Fruit fly (Drosophila melanogaster) whole organism, embryonic: ENCODE measurements around the gene Arp2.
A peak's percentile ranks its signal among the peaks of the same experiment; 100 is the strongest.

Source experiments
- Antp ChIP-seq: fragments of 200-800 bp; sonication (Bioruptor generic); optimal IDR thresholded peaks from 3 replicates; lab custom pipeline; 2016; ENCODE audit warnings: missing biosample characterization, missing genetic modification characterization
- Atf3 ChIP-seq: fragments of 200-800 bp; sonication (Bioruptor generic); optimal IDR thresholded peaks from 3 replicates; lab custom pipeline; 2016; ENCODE audit warnings: missing biosample characterization, missing genetic modification characterization
- CG10274 ChIP-seq: fragments of 200-800 bp; sonication (Bioruptor generic); optimal IDR thresholded peaks from 3 replicates; lab custom pipeline; 2017; ENCODE audit warnings: missing biosample characterization, mild to moderate bottlenecking, missing genetic modification characterization
- CG11093 ChIP-seq: fragments of 200-800 bp; sonication (Bioruptor generic); IDR thresholded peaks from 3 replicates; pipeline ENCODE4 v1.3.6; 2022; ENCODE audit warnings: missing biosample characterization, missing genetic modification characterization
- CG12104 ChIP-seq: fragments of 200-800 bp; sonication (Bioruptor generic); optimal IDR thresholded peaks from 3 replicates; lab custom pipeline; 2016; ENCODE audit warnings: missing biosample characterization, missing genetic modification characterization
- CG14014 ChIP-seq: fragments of 200-800 bp; sonication (Bioruptor generic); IDR thresholded peaks from 2 replicates; pipeline ENCODE4 v1.3.6; 2022; ENCODE audit warnings: missing biosample characterization, missing genetic modification characterization
- CG15601 ChIP-seq: fragments of 200-800 bp; sonication (Bioruptor generic); optimal IDR thresholded peaks from 3 replicates; lab custom pipeline; 2019; ENCODE audit warnings: missing biosample characterization, mild to moderate bottlenecking, missing genetic modification characterization, moderate library complexity
- CG17912 ChIP-seq: fragments of 200-800 bp; sonication (Bioruptor generic); optimal IDR thresholded peaks from 2 replicates; lab custom pipeline; 2018; ENCODE audit warnings: missing biosample characterization, mild to moderate bottlenecking, missing genetic modification characterization
- CG2678 ChIP-seq: fragments of 200-800 bp; sonication (Bioruptor generic); optimal IDR thresholded peaks from 3 replicates; lab custom pipeline; 2019; ENCODE audit warnings: missing biosample characterization, mild to moderate bottlenecking, missing genetic modification characterization, moderate library complexity
- CG30431 ChIP-seq: fragments of 200-800 bp; sonication (Bioruptor generic); optimal IDR thresholded peaks from 2 replicates; lab custom pipeline; 2017; ENCODE audit warnings: missing biosample characterization, missing genetic modification characterization
- CG31365 ChIP-seq: fragments of 200-800 bp; sonication (Bioruptor generic); optimal IDR thresholded peaks from 2 replicates; lab custom pipeline; 2018; ENCODE audit warnings: missing biosample characterization, mild to moderate bottlenecking, missing genetic modification characterization
- CG4424 ChIP-seq: fragments of 200-800 bp; sonication (Bioruptor generic); optimal IDR thresholded peaks from 3 replicates; lab custom pipeline; 2016; ENCODE audit warnings: missing biosample characterization, missing genetic modification characterization
- CG5953 ChIP-seq: fragments of 200-800 bp; sonication (Bioruptor generic); IDR thresholded peaks from 2 replicates; pipeline ENCODE4 v1.3.6; 2022; ENCODE audit warnings: missing biosample characterization, missing genetic modification characterization
- CG6272 ChIP-seq: fragments of 200-800 bp; sonication (Bioruptor generic); IDR thresholded peaks from 2 replicates; pipeline ENCODE4 v1.3.6; 2022; ENCODE audit warnings: missing biosample characterization, missing genetic modification characterization
- CG6813 ChIP-seq: fragments of 200-800 bp; sonication (Bioruptor generic); optimal IDR thresholded peaks from 2 replicates; lab custom pipeline; 2017; ENCODE audit warnings: missing biosample characterization, missing genetic modification characterization, mild to moderate bottlenecking, moderate library complexity, missing genetic modification reagents
- CG7357 ChIP-seq: fragments of 200-800 bp; sonication (Bioruptor generic); IDR thresholded peaks from 3 replicates; pipeline ENCODE4 v1.3.6; 2022; ENCODE audit warnings: missing biosample characterization, missing genetic modification characterization
- CG8281 ChIP-seq: fragments of 200-800 bp; sonication (Bioruptor generic); optimal IDR thresholded peaks from 2 replicates; lab custom pipeline; 2018; ENCODE audit warnings: missing biosample characterization, mild to moderate bottlenecking, missing genetic modification characterization, moderate library complexity
- CG9932 ChIP-seq: fragments of 200-800 bp; sonication (Bioruptor generic); IDR thresholded peaks from 2 replicates; pipeline ENCODE4 v1.3.6; 2022; ENCODE audit warnings: missing biosample characterization, missing genetic modification characterization
- Camta ChIP-seq: fragments of 200-800 bp; sonication (Bioruptor generic); optimal IDR thresholded peaks from 2 replicates; lab custom pipeline; 2016; ENCODE audit warnings: missing biosample characterization, missing genetic modification characterization
- Chrac-16 ChIP-seq: fragments of 200-800 bp; sonication (Bioruptor generic); optimal IDR thresholded peaks from 3 replicates; lab custom pipeline; 2016; ENCODE audit warnings: missing biosample characterization, missing genetic modification characterization
- D19B ChIP-seq: fragments of 200-800 bp; sonication (Bioruptor generic); optimal IDR thresholded peaks from 2 replicates; lab custom pipeline; 2017; ENCODE audit warnings: missing biosample characterization, mild to moderate bottlenecking, missing genetic modification characterization
- Dbx ChIP-seq: fragments of 200-800 bp; sonication (Bioruptor generic); IDR thresholded peaks from 3 replicates; pipeline ENCODE4 v1.3.6; 2022; ENCODE audit warnings: missing biosample characterization, missing genetic modification characterization
- Dek ChIP-seq: fragments of 200-800 bp; sonication (Bioruptor generic); optimal IDR thresholded peaks from 3 replicates; lab custom pipeline; 2019; ENCODE audit warnings: missing biosample characterization, mild to moderate bottlenecking, missing genetic modification characterization, moderate library complexity
- NfI ChIP-seq: fragments of 200-800 bp; sonication (Bioruptor generic); optimal IDR thresholded peaks from 3 replicates; lab custom pipeline; 2018; ENCODE audit warnings: missing biosample characterization, mild to moderate bottlenecking, missing genetic modification characterization, moderate library complexity
- Opbp ChIP-seq: fragments of 200-800 bp; sonication (Bioruptor generic); IDR thresholded peaks from 3 replicates; pipeline ENCODE4 v1.3.6; 2022; ENCODE audit warnings: missing biosample characterization, missing genetic modification characterization; ENCODE audit not compliant: partially characterized antibody
- PHDP ChIP-seq: fragments of 200-800 bp; sonication (Bioruptor generic); optimal IDR thresholded peaks from 3 replicates; lab custom pipeline; 2018; ENCODE audit warnings: missing biosample characterization, mild to moderate bottlenecking, missing genetic modification characterization, moderate library complexity
- Ravus ChIP-seq: fragments of 200-800 bp; sonication (Bioruptor generic); IDR thresholded peaks from 2 replicates; pipeline ENCODE4 v1.3.6; 2022; ENCODE audit warnings: missing biosample characterization, missing genetic modification characterization
- Scr ChIP-seq: fragments of 200-800 bp; sonication (Bioruptor generic); IDR thresholded peaks from 2 replicates; pipeline ENCODE4 v1.3.6; 2022; ENCODE audit warnings: missing biosample characterization, missing genetic modification characterization; ENCODE audit not compliant: partially characterized antibody
- Six4 ChIP-seq: fragments of 200-800 bp; sonication (Bioruptor generic); optimal IDR thresholded peaks from 2 replicates; lab custom pipeline; 2016; ENCODE audit warnings: missing biosample characterization, missing genetic modification characterization
- Sox102F ChIP-seq: fragments of 200-800 bp; sonication (Bioruptor generic); optimal IDR thresholded peaks from 2 replicates; lab custom pipeline; 2018; ENCODE audit warnings: missing biosample characterization, mild to moderate bottlenecking, missing genetic modification characterization, moderate library complexity
- Spps ChIP-seq: fragments of 200-800 bp; sonication (Bioruptor generic); optimal IDR thresholded peaks from 2 replicates; lab custom pipeline; 2018; ENCODE audit warnings: missing biosample characterization, mild to moderate bottlenecking, missing genetic modification characterization
- Sry-β ChIP-seq: fragments of 200-800 bp; sonication (Bioruptor generic); optimal IDR thresholded peaks from 2 replicates; lab custom pipeline; 2018; ENCODE audit warnings: missing biosample characterization, mild to moderate bottlenecking, missing genetic modification characterization, moderate library complexity
- bsh ChIP-seq, 2 experiments: fragments of 200-800 bp; sonication (Bioruptor generic); optimal IDR thresholded peaks; 2 replicates each; lab custom pipeline; 2017 to 2018; ENCODE audit warnings: mild to moderate bottlenecking in 2 of 2, missing biosample characterization in 2 of 2, missing genetic modification characterization in 2 of 2, moderate library complexity in 1 of 2
- esg ChIP-seq: fragments of 200-800 bp; sonication (Bioruptor generic); conservative IDR thresholded peaks from 2 replicates; pipeline ENCODE4 v1.3.6; 2022; ENCODE audit warnings: missing biosample characterization, missing genetic modification characterization
- fd64A ChIP-seq: fragments of 200-800 bp; sonication (Bioruptor generic); optimal IDR thresholded peaks from 3 replicates; lab custom pipeline; 2018; ENCODE audit warnings: missing biosample characterization, mild to moderate bottlenecking, missing genetic modification characterization
- gem ChIP-seq: fragments of 200-800 bp; sonication (Bioruptor generic); optimal IDR thresholded peaks from 2 replicates; lab custom pipeline; 2019; ENCODE audit warnings: missing biosample characterization, mild to moderate bottlenecking, missing genetic modification characterization, moderate library complexity
- grn ChIP-seq: fragments of 200-800 bp; sonication (Bioruptor generic); optimal IDR thresholded peaks from 3 replicates; lab custom pipeline; 2017; ENCODE audit warnings: missing biosample characterization, missing genetic modification characterization
- jing ChIP-seq: fragments of 200-800 bp; sonication (Bioruptor generic); optimal IDR thresholded peaks from 2 replicates; lab custom pipeline; 2018; ENCODE audit warnings: missing biosample characterization, mild to moderate bottlenecking, missing genetic modification characterization
- maf-S ChIP-seq: fragments of 200-800 bp; sonication (Bioruptor generic); optimal IDR thresholded peaks from 2 replicates; lab custom pipeline; 2016; ENCODE audit warnings: missing biosample characterization, missing genetic modification characterization
- mld ChIP-seq: fragments of 200-800 bp; sonication (Bioruptor generic); IDR thresholded peaks from 3 replicates; pipeline ENCODE4 v1.3.6; 2022; ENCODE audit warnings: missing biosample characterization, missing genetic modification characterization; ENCODE audit not compliant: partially characterized antibody
- prd ChIP-seq, 3 experiments: fragments of >200 bp in 2 of 3; fragments of 200-800 bp in 1 of 3; sonication (Bioruptor generic) in 1 of 3; optimal IDR thresholded peaks in 2 of 3; IDR thresholded peaks in 1 of 3; 2 replicates in 2 of 3; 3 replicates in 1 of 3; pipeline versions ENCODE4 v1.3.6 to Lab custom; 2017 to 2022; ENCODE audit warnings: missing biosample characterization in 1 of 3, missing genetic modification characterization in 1 of 3
- ranshi ChIP-seq: fragments of 200-800 bp; sonication (Bioruptor generic); IDR thresholded peaks from 2 replicates; pipeline ENCODE4 v1.3.6; 2022; ENCODE audit warnings: missing biosample characterization, missing genetic modification characterization
- slbo ChIP-seq: fragments of 200-800 bp; sonication (Bioruptor generic); IDR thresholded peaks from 2 replicates; pipeline ENCODE4 v1.3.6; 2022; ENCODE audit warnings: missing biosample characterization, missing genetic modification characterization
- tap ChIP-seq: fragments of 200-800 bp; optimal IDR thresholded peaks from 3 replicates; lab custom pipeline; 2019; ENCODE audit warnings: missing biosample characterization, mild to moderate bottlenecking, missing genetic modification characterization, moderate library complexity
- tgo ChIP-seq: fragments of 200-800 bp; sonication (Bioruptor generic); IDR thresholded peaks from 3 replicates; pipeline ENCODE4 v1.3.6; 2022; ENCODE audit warnings: missing biosample characterization, missing genetic modification characterization
- tin ChIP-seq: fragments of 200-800 bp; sonication (Bioruptor generic); optimal IDR thresholded peaks from 3 replicates; lab custom pipeline; 2016; ENCODE audit warnings: missing biosample characterization, missing genetic modification characterization
- tio ChIP-seq: fragments of 200-800 bp; sonication (Bioruptor generic); optimal IDR thresholded peaks from 2 replicates; lab custom pipeline; 2017; ENCODE audit warnings: missing biosample characterization, missing genetic modification characterization, inconsistent platforms
- ttk ChIP-seq: fragments of 200-800 bp; sonication (Bioruptor generic); IDR thresholded peaks from 2 replicates; pipeline ENCODE4 v2.1.2; 2022; ENCODE audit warnings: missing biosample characterization, missing genetic modification characterization
- twi ChIP-seq: fragments of 200-800 bp; optimal IDR thresholded peaks from 2 replicates; lab custom pipeline; 2019; ENCODE audit warnings: missing biosample characterization, mild to moderate bottlenecking, missing genetic modification characterization, moderate library complexity
- zf30C ChIP-seq: fragments of 200-800 bp; sonication (Bioruptor generic); optimal IDR thresholded peaks from 3 replicates; lab custom pipeline; 2018; ENCODE audit warnings: missing biosample characterization, mild to moderate bottlenecking, missing genetic modification characterization

Gene Arp2

DNA sequence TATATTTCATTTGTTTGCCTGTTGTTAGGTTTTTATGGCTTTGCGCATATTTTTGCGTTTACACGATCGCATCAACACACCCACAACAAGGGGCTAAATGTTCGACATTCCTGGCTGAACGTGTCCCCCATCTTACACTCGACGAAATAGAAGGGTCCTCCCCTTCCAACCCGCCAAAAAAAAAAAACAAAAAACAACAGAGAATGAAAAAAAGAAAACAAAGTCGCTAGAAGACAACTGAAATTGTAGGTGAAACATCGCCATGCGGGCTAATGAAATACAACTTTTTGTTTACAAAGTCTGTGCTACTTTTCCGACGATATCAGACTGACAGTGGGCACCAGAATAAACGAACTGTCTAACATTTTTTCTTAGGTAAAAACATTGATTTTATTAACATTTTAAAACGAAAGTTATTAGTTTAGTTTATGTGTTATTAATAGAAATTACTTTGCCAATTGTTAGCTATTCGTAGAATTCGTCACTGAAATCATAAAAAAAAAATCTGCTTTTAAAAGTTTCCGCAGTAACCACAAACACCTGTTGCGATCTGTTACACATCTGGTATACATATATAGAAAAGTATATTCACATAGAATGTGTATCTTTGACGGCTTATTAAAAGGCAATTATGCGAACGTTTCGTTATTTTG lies 16.9 kb upstream of the Arp2 start (continued):
- TF ChIP-seq tgo (GFP tag; lab: Robert Waterston, UW), result no peak
- no peak for TF ChIP-seq Ravus (GFP tag; lab: Robert Waterston, UW)
- TF ChIP-seq tap (tag; lab: Kevin White, UChicago), result no peak
- TF ChIP-seq CG11093 (GFP tag; lab: Robert Waterston, UW), result no peak
- TF ChIP-seq CG8281, result no peak
- no peak for TF ChIP-seq D19B (GFP tag; lab: Kevin White, UChicago)
- TF ChIP-seq bsh (GFP tag; optimal IDR thresholded peaks at IDR 0.05; lab: Kevin White, UChicago), result no peak
- peak; percentile 19; the same call in 1 of the 2 replicates for TF ChIP-seq slbo (GFP tag; lab: Robert Waterston, UW)
- no peak for TF ChIP-seq CG15601 (tag; lab: Kevin White, UChicago)
- no peak for TF ChIP-seq prd (optimal IDR thresholded peaks at IDR 0.05; lab: Kevin White, UChicago)
- TF ChIP-seq prd (GFP tag; IDR thresholded peaks at IDR 0.05; lab: Robert Waterston, UW), result 0 out of 3 replicates have a peak, but pooled peaks have one; percentile 8
- TF ChIP-seq Dbx (GFP tag; lab: Robert Waterston, UW), result no peak
- TF ChIP-seq Sox102F (GFP tag; lab: Kevin White, UChicago), result no peak
- no peak for TF ChIP-seq CG10274
- TF ChIP-seq esg (GFP tag; lab: Robert Waterston, UW), result no peak
- TF ChIP-seq grn (GFP tag; lab: Kevin White, UChicago), result no peak
- peak; percentile 44 for TF ChIP-seq gem (tag; lab: Kevin White, UChicago)
- no peak for TF ChIP-seq Dek (tag; lab: Kevin White, UChicago)
- TF ChIP-seq PHDP (tag; lab: Kevin White, UChicago), result peak; percentile 7
- no peak for TF ChIP-seq ttk (GFP tag; lab: Robert Waterston, UW)
- TF ChIP-seq CG14014 (GFP tag; lab: Robert Waterston, UW), result no peak
- no peak for TF ChIP-seq Scr (GFP tag; lab: Robert Waterston, UW)
- TF ChIP-seq tin (GFP tag; lab: Kevin White, UChicago), result no peak
- no peak for TF ChIP-seq Atf3 (GFP tag; lab: Kevin White, UChicago)
- TF ChIP-seq tio (GFP tag; lab: Kevin White, UChicago), result no peak
- TF ChIP-seq jing, result no peak
- TF ChIP-seq CG6272 (GFP tag; lab: Robert Waterston, UW), result no peak
- peak; percentile 34 for TF ChIP-seq twi (tag; lab: Kevin White, UChicago)
- TF ChIP-seq CG4424 (GFP tag; lab: Kevin White, UChicago), result no peak
- no peak for TF ChIP-seq zf30C
- no peak for TF ChIP-seq mld
- TF ChIP-seq Chrac-16 (GFP tag; lab: Kevin White, UChicago), result no peak
- no peak for TF ChIP-seq Spps (tag; lab: Kevin White, UChicago)
- no peak for TF ChIP-seq CG7357 (GFP tag; lab: Robert Waterston, UW)
- no peak for TF ChIP-seq CG5953 (GFP tag; lab: Robert Waterston, UW)
- peak; percentile 37; the same call in 1 of the 2 replicates for TF ChIP-seq CG9932
- TF ChIP-seq ranshi (GFP tag; lab: Robert Waterston, UW), result no peak
- no peak for TF ChIP-seq Camta (GFP tag; lab: Kevin White, UChicago)
- peak; percentile 24 for TF ChIP-seq CG2678 (tag; lab: Kevin White, UChicago)
- TF ChIP-seq Sry-β (GFP tag; lab: Kevin White, UChicago), result no peak
- TF ChIP-seq Opbp (GFP tag; lab: Robert Waterston, UW), result no peak
- TF ChIP-seq fd64A (GFP tag; lab: Kevin White, UChicago), result no peak
- TF ChIP-seq CG12104 (GFP tag; lab: Kevin White, UChicago), result no peak
- no peak for TF ChIP-seq CG17912 (GFP tag; lab: Kevin White, UChicago)
- TF ChIP-seq CG30431, result no peak
- TF ChIP-seq CG6813 (GFP tag; lab: Kevin White, UChicago), result no peak
- no peak for TF ChIP-seq NfI
- no peak for TF ChIP-seq Antp (GFP tag; lab: Kevin White, UChicago)
- no peak for TF ChIP-seq maf-S (GFP tag; lab: Kevin White, UChicago)
- no peak for TF ChIP-seq CG31365 (tag; lab: Kevin White, UChicago)
- TF ChIP-seq Six4, result no peak
